Fruit fly (Drosophila melanogaster): Measurements from ENCODE around the gene hng3.
A peak's percentile ranks its signal among the peaks of the same experiment; 100 is the strongest.

Gene hng3

dm6 chr3L:746345-746932 lies 8.8 kb downstream of the hng3 start (continued):
- TF ChIP-seq CG8632 (GFP tag; optimal IDR thresholded peaks at IDR 0.05) (peak; percentile 65), OdsH (GFP tag; optimal IDR thresholded peaks at IDR 0.05) (peak; percentile 67), CG31627 (GFP tag; optimal IDR thresholded peaks at IDR 0.05) (peak; percentile 32), salr (GFP tag; optimal IDR thresholded peaks at IDR 0.05) (peak; percentile 14 to 79), CG8319 (GFP tag; optimal IDR thresholded peaks at IDR 0.05) (peak; percentile 68), vri (GFP tag; optimal IDR thresholded peaks at IDR 0.05) (no peak), Hr38 (GFP tag; optimal IDR thresholded peaks at IDR 0.05) (no peak), Sox102F (GFP tag; optimal IDR thresholded peaks at IDR 0.05) (peak; percentile 30), Sox14 (GFP tag; optimal IDR thresholded peaks at IDR 0.05) (peak; percentile 62), CG8119 (GFP tag; IDR thresholded peaks at IDR 0.05) (no peak), CG7368 (GFP tag; optimal IDR thresholded peaks at IDR 0.05) (peak; percentile 74), Met (GFP tag; optimal IDR thresholded peaks at IDR 0.05) (peak; percentile 57), CG3032 (tag; optimal IDR thresholded peaks at IDR 0.05) (peak; percentile 93), Eip75B (GFP tag; optimal IDR thresholded peaks at IDR 0.05) (peak; percentile 81), spab (GFP tag; optimal IDR thresholded peaks at IDR 0.05) (peak; percentile 88), Sox15 (GFP tag; optimal IDR thresholded peaks at IDR 0.05) (peak; percentile 62), Eip93F (GFP tag; optimal IDR thresholded peaks at IDR 0.05) (no peak), CG34406 (GFP tag; optimal IDR thresholded peaks at IDR 0.05) (peak; percentile 62), Gug (GFP tag; IDR thresholded peaks at IDR 0.05) (no peak)

DNA sequence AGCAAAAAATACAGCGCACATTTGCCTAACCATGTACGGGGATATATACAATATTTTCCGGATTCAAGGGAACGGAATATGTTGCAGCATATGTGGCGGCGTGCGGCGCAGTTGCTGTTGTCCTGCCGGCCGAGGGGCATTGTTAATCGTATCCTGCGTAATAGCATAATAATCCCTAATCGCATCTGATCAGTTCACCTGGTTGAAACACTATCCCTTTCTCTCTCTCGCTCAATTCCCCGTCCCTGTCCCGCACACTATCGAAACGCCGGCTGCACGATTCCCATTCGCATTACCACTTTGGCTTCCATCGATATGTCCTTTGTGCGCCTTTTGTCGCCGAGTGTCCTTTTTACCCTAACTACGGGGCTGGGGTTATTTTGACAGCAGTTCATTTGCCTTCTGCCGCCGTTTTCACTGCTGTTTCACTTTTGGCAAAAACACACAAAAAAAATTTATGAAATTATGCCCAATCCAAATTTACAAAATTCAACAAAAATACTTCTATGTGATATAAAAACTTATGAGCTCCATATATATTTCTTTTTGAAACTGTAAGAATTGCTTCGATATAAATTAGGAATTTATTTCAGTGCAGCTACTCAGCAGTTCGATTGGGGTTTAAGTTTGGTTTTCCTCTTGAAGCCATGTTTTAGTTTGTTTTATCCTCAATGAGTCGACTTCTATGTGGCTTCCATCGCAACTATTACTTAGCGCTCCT lies 9.9 kb downstream of the hng3 start:
- TF ChIP-seq esn (GFP tag; optimal IDR thresholded peaks at IDR 0.05) (peak; percentile 63), Hr4 (GFP tag; optimal IDR thresholded peaks at IDR 0.05) (peak; percentile 3), CG3032 (tag; optimal IDR thresholded peaks at IDR 0.05) (peak; percentile 27), fd85E (GFP tag; optimal IDR thresholded peaks at IDR 0.05) (no peak), spab (GFP tag; optimal IDR thresholded peaks at IDR 0.05) (peak; percentile 1), fkh (GFP tag; optimal IDR thresholded peaks at IDR 0.05) (no peak), svp (GFP tag) (peak; percentile 81), net (GFP tag; optimal IDR thresholded peaks at IDR 0.05) (no peak), CG6854 (GFP tag; optimal IDR thresholded peaks at IDR 0.05) (no peak), Met (GFP tag; optimal IDR thresholded peaks at IDR 0.05) (peak; percentile 55), Ets21C (GFP tag; optimal IDR thresholded peaks at IDR 0.05) (peak; percentile 12), pdm3 (GFP tag; optimal IDR thresholded peaks at IDR 0.05) (peak; percentile 29), CG8119 (GFP tag; IDR thresholded peaks at IDR 0.05) (no peak), OdsH (GFP tag; optimal IDR thresholded peaks at IDR 0.05) (peak; percentile 16), Hr38 (GFP tag; optimal IDR thresholded peaks at IDR 0.05) (no peak), CG7368 (GFP tag; optimal IDR thresholded peaks at IDR 0.05) (no peak), vri (GFP tag; optimal IDR thresholded peaks at IDR 0.05) (peak; percentile 2), CG10669 (GFP tag; optimal IDR thresholded peaks at IDR 0.05) (peak; percentile 13), CG10631 (GFP tag; optimal IDR thresholded peaks at IDR 0.05) (peak; percentile 26), Sox102F (GFP tag; optimal IDR thresholded peaks at IDR 0.05) (peak; percentile 21), Hr39 (GFP tag; optimal IDR thresholded peaks at IDR 0.05) (peak; percentile 49), CG8319 (GFP tag; optimal IDR thresholded peaks at IDR 0.05) (peak; percentile 29), dac (GFP tag; optimal IDR thresholded peaks at IDR 0.05) (no peak), Sox15 (GFP tag; optimal IDR thresholded peaks at IDR 0.05) (no peak), Eip75B (GFP tag; optimal IDR thresholded peaks at IDR 0.05) (peak; percentile 11), CG31627 (GFP tag; optimal IDR thresholded peaks at IDR 0.05) (peak; percentile 33), acj6 (GFP tag; optimal IDR thresholded peaks at IDR 0.05) (peak; percentile 43), CG11902 (GFP tag; optimal IDR thresholded peaks at IDR 0.05) (no peak), CG9139 (GFP tag; optimal IDR thresholded peaks at IDR 0.05) (no peak), Smox (GFP tag; optimal IDR thresholded peaks at IDR 0.05) (peak; percentile 46), CG6276 (GFP tag; optimal IDR thresholded peaks at IDR 0.05) (no peak), achi (GFP tag; optimal IDR thresholded peaks at IDR 0.05) (peak; percentile 40), ss (GFP tag; optimal IDR thresholded peaks at IDR 0.05) (no peak), CG6808 (GFP tag; optimal IDR thresholded peaks at IDR 0.05) (no peak), salr (GFP tag; optimal IDR thresholded peaks at IDR 0.05) (no peak), CG11762 (GFP tag; optimal IDR thresholded peaks at IDR 0.05; ENCODE audit: insufficient read depth) (peak; percentile 10), Eip78C (GFP tag) (peak; percentile 87), CG6792 (GFP tag; optimal IDR thresholded peaks at IDR 0.05) (peak; percentile 44), Blimp-1 (GFP tag; optimal IDR thresholded peaks at IDR 0.05) (no peak), CG4318 (GFP tag; optimal IDR thresholded peaks at IDR 0.05) (no peak), CG8632 (GFP tag; optimal IDR thresholded peaks at IDR 0.05) (peak; percentile 24)

All from whole organism, prepupa.